Fruit fly (Drosophila melanogaster) whole organism, embryonic: Measurements from ENCODE around the gene sdk.

ENCODE experiments used
- Abd-B ChIP-seq: fragments of 200-800 bp; sonication (Bioruptor generic); optimal IDR thresholded peaks from 2 replicates; lab custom pipeline; 2018; ENCODE audit warnings: missing biosample characterization, mild to moderate bottlenecking, missing genetic modification characterization, moderate library complexity
- Asciz ChIP-seq: fragments of 200-800 bp; sonication (Bioruptor generic); optimal IDR thresholded peaks from 2 replicates; lab custom pipeline; 2017; ENCODE audit warnings: missing biosample characterization, mild to moderate bottlenecking, missing genetic modification characterization, missing genetic modification reagents
- Awh ChIP-seq: fragments of 200-800 bp; sonication (Bioruptor generic); IDR thresholded peaks from 2 replicates; pipeline ENCODE4, ENCODE4 v1.3.6; 2022; ENCODE audit warnings: missing biosample characterization, missing genetic modification characterization
- CG10321 ChIP-seq: fragments of 200-800 bp; sonication (Bioruptor generic); IDR thresholded peaks from 2 replicates; pipeline ENCODE4 v1.3.6; 2022; ENCODE audit warnings: missing biosample characterization, missing genetic modification characterization
- CG11247 ChIP-seq: fragments of 200-800 bp; sonication (Bioruptor generic); IDR thresholded peaks from 2 replicates; pipeline ENCODE4 v1.3.6; 2022; ENCODE audit warnings: missing biosample characterization, missing genetic modification characterization
- CG12769 ChIP-seq: fragments of 200-800 bp; sonication (Bioruptor generic); optimal IDR thresholded peaks from 2 replicates; lab custom pipeline; 2019; ENCODE audit warnings: missing biosample characterization, mild to moderate bottlenecking, missing genetic modification characterization, moderate library complexity
- CG13287 ChIP-seq: fragments of 200-800 bp; sonication (Bioruptor generic); IDR thresholded peaks from 2 replicates; pipeline ENCODE4 v1.3.6; 2022; ENCODE audit warnings: missing biosample characterization, missing genetic modification characterization; ENCODE audit not compliant: partially characterized antibody
- CG13894 ChIP-seq: fragments of 200-800 bp; sonication (Bioruptor generic); optimal IDR thresholded peaks from 3 replicates; lab custom pipeline; 2018; ENCODE audit warnings: missing biosample characterization, mild to moderate bottlenecking, missing genetic modification characterization, moderate library complexity
- CG1603 ChIP-seq: fragments of 200-800 bp; sonication (Bioruptor generic); optimal IDR thresholded peaks from 2 replicates; lab custom pipeline; 2019; ENCODE audit warnings: missing biosample characterization, mild to moderate bottlenecking, missing genetic modification characterization, moderate library complexity
- CG1647 ChIP-seq: fragments of 200-800 bp; sonication (Bioruptor generic); optimal IDR thresholded peaks from 3 replicates; lab custom pipeline; 2016; ENCODE audit warnings: missing biosample characterization, missing genetic modification characterization
- CG17361 ChIP-seq: fragments of 200-800 bp; sonication (Bioruptor generic); IDR thresholded peaks from 3 replicates; pipeline ENCODE4 v1.3.6; 2022; ENCODE audit warnings: missing biosample characterization, missing genetic modification characterization
- CG17612 ChIP-seq: fragments of 200-800 bp; sonication (Bioruptor generic); IDR thresholded peaks from 2 replicates; pipeline ENCODE4 v1.3.6; 2022; ENCODE audit warnings: missing biosample characterization, missing genetic modification characterization
- CG2199 ChIP-seq: fragments of 200-800 bp; sonication (Bioruptor generic); IDR thresholded peaks from 3 replicates; pipeline ENCODE4 v1.3.6; 2022; ENCODE audit warnings: missing biosample characterization, missing genetic modification characterization
- CG42726 ChIP-seq: fragments of 200-800 bp; sonication (Bioruptor generic); IDR thresholded peaks from 2 replicates; pipeline ENCODE4 v1.3.6; 2022; ENCODE audit warnings: missing biosample characterization, missing genetic modification characterization; ENCODE audit not compliant: partially characterized antibody
- CG4424 ChIP-seq: fragments of 200-800 bp; sonication (Bioruptor generic); optimal IDR thresholded peaks from 3 replicates; lab custom pipeline; 2016; ENCODE audit warnings: missing biosample characterization, missing genetic modification characterization
- CG6683 ChIP-seq: fragments of 200-800 bp; sonication (Bioruptor generic); optimal IDR thresholded peaks from 2 replicates; lab custom pipeline; 2017; ENCODE audit warnings: missing biosample characterization, mild to moderate bottlenecking, missing genetic modification characterization, missing genetic modification reagents
- CG9932 ChIP-seq: fragments of 200-800 bp; sonication (Bioruptor generic); IDR thresholded peaks from 2 replicates; pipeline ENCODE4 v1.3.6; 2022; ENCODE audit warnings: missing biosample characterization, missing genetic modification characterization
- D19A ChIP-seq: fragments of 200-800 bp; optimal IDR thresholded peaks from 3 replicates; lab custom pipeline; 2019; ENCODE audit warnings: missing biosample characterization, mild to moderate bottlenecking, missing genetic modification characterization, moderate library complexity
- Ets65A ChIP-seq: fragments of 200-800 bp; sonication (Bioruptor generic); peaks from one replicate; lab custom pipeline; 2016; ENCODE audit warnings: missing biosample characterization, missing genetic modification characterization
- Hand ChIP-seq: fragments of 200-800 bp; sonication (Bioruptor generic); optimal IDR thresholded peaks from 2 replicates; lab custom pipeline; 2017; ENCODE audit warnings: mild to moderate bottlenecking, missing biosample characterization, missing genetic modification reagents, missing genetic modification characterization
- Hr51 ChIP-seq, 2 experiments: fragments of 200-800 bp; sonication (Bioruptor generic); optimal IDR thresholded peaks; 2 replicates in 1 of 2; 3 replicates in 1 of 2; lab custom pipeline; 2016 to 2018; ENCODE audit warnings: missing biosample characterization in 2 of 2, missing genetic modification characterization in 2 of 2, mild to moderate bottlenecking in 1 of 2, moderate library complexity in 1 of 2
- Mad ChIP-seq: fragments of 200-800 bp; sonication (Bioruptor generic); optimal IDR thresholded peaks from 2 replicates; lab custom pipeline; 2016; ENCODE audit warnings: missing biosample characterization, missing genetic modification characterization
- Scr ChIP-seq: fragments of 200-800 bp; sonication (Bioruptor generic); IDR thresholded peaks from 2 replicates; pipeline ENCODE4 v1.3.6; 2022; ENCODE audit warnings: missing biosample characterization, missing genetic modification characterization; ENCODE audit not compliant: partially characterized antibody
- Sin3A ChIP-seq: fragments of >200 bp; optimal IDR thresholded peaks from 2 replicates; lab custom pipeline; 2018
- amos ChIP-seq: fragments of 200-800 bp; sonication (Bioruptor generic); IDR thresholded peaks from 2 replicates; pipeline ENCODE4 v1.3.6; 2022; ENCODE audit warnings: missing biosample characterization, missing genetic modification characterization; ENCODE audit not compliant: partially characterized antibody
- bbx ChIP-seq: fragments of 200-800 bp; sonication (Bioruptor generic); IDR thresholded peaks from 2 replicates; pipeline ENCODE4 v1.3.6; 2022; ENCODE audit warnings: missing biosample characterization, missing genetic modification characterization; ENCODE audit not compliant: partially characterized antibody
- bsh ChIP-seq, 2 experiments: fragments of 200-800 bp; sonication (Bioruptor generic); optimal IDR thresholded peaks; 2 replicates each; lab custom pipeline; 2017 to 2018; ENCODE audit warnings: mild to moderate bottlenecking in 2 of 2, missing biosample characterization in 2 of 2, missing genetic modification characterization in 2 of 2, moderate library complexity in 1 of 2
- crc ChIP-seq: fragments of 200-800 bp; sonication (Bioruptor generic); optimal IDR thresholded peaks from 2 replicates; lab custom pipeline; 2016; ENCODE audit warnings: missing biosample characterization, missing genetic modification characterization
- dan ChIP-seq: fragments of 200-800 bp; sonication (Bioruptor generic); IDR thresholded peaks from 2 replicates; pipeline ENCODE4 v1.3.6; 2022; ENCODE audit warnings: missing biosample characterization, missing genetic modification characterization
- en ChIP-seq: fragments of 200-800 bp; sonication (Bioruptor generic); optimal IDR thresholded peaks from 2 replicates; lab custom pipeline; 2016; ENCODE audit warnings: missing biosample characterization, missing genetic modification characterization
- esg ChIP-seq: fragments of 200-800 bp; sonication (Bioruptor generic); conservative IDR thresholded peaks from 2 replicates; pipeline ENCODE4 v1.3.6; 2022; ENCODE audit warnings: missing biosample characterization, missing genetic modification characterization
- eyg ChIP-seq: fragments of 200-800 bp; sonication (Bioruptor generic); optimal IDR thresholded peaks from 3 replicates; lab custom pipeline; 2016; ENCODE audit warnings: missing biosample characterization, missing genetic modification characterization
- ftz-f1 ChIP-seq: fragments of 200-800 bp; sonication (Bioruptor generic); optimal IDR thresholded peaks from 2 replicates; lab custom pipeline; 2016; ENCODE audit warnings: missing biosample characterization, missing genetic modification characterization
- fu2 ChIP-seq: fragments of 200-800 bp; sonication (Bioruptor generic); optimal IDR thresholded peaks from 2 replicates; lab custom pipeline; 2016; ENCODE audit warnings: missing biosample characterization, missing genetic modification characterization
- gce ChIP-seq: fragments of 200-800 bp; sonication (Bioruptor generic); IDR thresholded peaks from 3 replicates; pipeline ENCODE4 v1.3.6; 2022; ENCODE audit warnings: missing biosample characterization, missing genetic modification characterization
- gfzf ChIP-seq: fragments of 200-800 bp; sonication (Bioruptor generic); optimal IDR thresholded peaks from 2 replicates; lab custom pipeline; 2016; ENCODE audit warnings: missing biosample characterization, mild to moderate bottlenecking, missing genetic modification characterization, moderate library complexity
- gsb ChIP-seq: fragments of 200-800 bp; sonication (Bioruptor generic); IDR thresholded peaks from 2 replicates; pipeline ENCODE4 v1.3.6; 2022; ENCODE audit warnings: missing biosample characterization, missing genetic modification characterization
- inv ChIP-seq: fragments of 200-800 bp; sonication (Bioruptor generic); IDR thresholded peaks from 2 replicates; pipeline ENCODE4 v1.3.6; 2022; ENCODE audit warnings: missing biosample characterization, missing genetic modification characterization; ENCODE audit not compliant: partially characterized antibody
- mld ChIP-seq: fragments of 200-800 bp; sonication (Bioruptor generic); IDR thresholded peaks from 3 replicates; pipeline ENCODE4 v1.3.6; 2022; ENCODE audit warnings: missing biosample characterization, missing genetic modification characterization; ENCODE audit not compliant: partially characterized antibody
- pfk ChIP-seq: fragments of 200-800 bp; sonication (Bioruptor generic); optimal IDR thresholded peaks from 2 replicates; lab custom pipeline; 2018; ENCODE audit warnings: missing biosample characterization, mild to moderate bottlenecking, missing genetic modification characterization, moderate library complexity
- pho ChIP-seq: fragments of 200-800 bp; sonication (Bioruptor generic); optimal IDR thresholded peaks from 2 replicates; lab custom pipeline; 2016; ENCODE audit warnings: missing biosample characterization, missing genetic modification characterization
- pros ChIP-seq: fragments of 200-800 bp; sonication (Bioruptor generic); optimal IDR thresholded peaks from 3 replicates; lab custom pipeline; 2019; ENCODE audit warnings: missing biosample characterization, mild to moderate bottlenecking, missing genetic modification characterization, moderate library complexity
- rib ChIP-seq: fragments of 200-800 bp; sonication (Bioruptor generic); IDR thresholded peaks from 2 replicates; pipeline ENCODE4 v1.3.6; 2022; ENCODE audit warnings: missing biosample characterization, missing genetic modification characterization
- seq ChIP-seq: fragments of 200-800 bp; sonication (Bioruptor generic); IDR thresholded peaks from 2 replicates; pipeline ENCODE4 v1.3.6; 2022; ENCODE audit warnings: missing biosample characterization, missing genetic modification characterization
- shn ChIP-seq: fragments of 200-800 bp; sonication (Bioruptor generic); optimal IDR thresholded peaks from 3 replicates; lab custom pipeline; 2016; ENCODE audit warnings: missing biosample characterization, missing genetic modification characterization
- tgo ChIP-seq: fragments of 200-800 bp; sonication (Bioruptor generic); IDR thresholded peaks from 3 replicates; pipeline ENCODE4 v1.3.6; 2022; ENCODE audit warnings: missing biosample characterization, missing genetic modification characterization
- tio ChIP-seq: fragments of 200-800 bp; sonication (Bioruptor generic); optimal IDR thresholded peaks from 2 replicates; lab custom pipeline; 2017; ENCODE audit warnings: missing biosample characterization, missing genetic modification characterization, inconsistent platforms
- zf30C ChIP-seq: fragments of 200-800 bp; sonication (Bioruptor generic); optimal IDR thresholded peaks from 3 replicates; lab custom pipeline; 2018; ENCODE audit warnings: missing biosample characterization, mild to moderate bottlenecking, missing genetic modification characterization

The sdk gene

DNA sequence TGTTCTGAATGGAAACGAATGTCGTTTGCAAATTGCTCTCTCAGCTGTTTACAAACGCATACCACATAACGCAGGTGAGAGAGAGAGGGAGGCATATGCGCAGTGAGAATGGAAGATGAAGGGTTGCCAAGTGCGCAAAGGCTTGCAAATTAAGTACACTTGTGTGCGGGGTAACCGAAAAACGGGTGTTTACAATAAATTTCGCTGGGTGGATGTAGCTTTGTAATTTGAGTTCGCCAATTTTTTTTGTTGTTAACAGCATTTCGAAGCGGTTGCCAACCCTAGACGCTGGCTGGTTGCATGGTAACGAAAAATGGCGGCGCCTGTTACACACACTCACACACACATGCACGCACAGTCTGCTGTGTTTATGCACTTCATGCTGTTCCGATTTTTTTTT lies 31.7 kb upstream of the sdk start (continued):
- TF ChIP-seq CG42726 (GFP tag; lab: Robert Waterston, UW), result no peak
- TF ChIP-seq gsb (GFP tag; lab: Robert Waterston, UW), result peak; percentile 91
- TF ChIP-seq Mad, result peak; percentile 91
- TF ChIP-seq esg (GFP tag; lab: Robert Waterston, UW), result peak; percentile 92
- peak; percentile 94 to 95 for TF ChIP-seq Hr51 (GFP tag; optimal IDR thresholded peaks at IDR 0.05; lab: Kevin White, UChicago)
- TF ChIP-seq Awh, result peak; percentile 95
- TF ChIP-seq seq (GFP tag; lab: Robert Waterston, UW), result peak; percentile 96

DNA sequence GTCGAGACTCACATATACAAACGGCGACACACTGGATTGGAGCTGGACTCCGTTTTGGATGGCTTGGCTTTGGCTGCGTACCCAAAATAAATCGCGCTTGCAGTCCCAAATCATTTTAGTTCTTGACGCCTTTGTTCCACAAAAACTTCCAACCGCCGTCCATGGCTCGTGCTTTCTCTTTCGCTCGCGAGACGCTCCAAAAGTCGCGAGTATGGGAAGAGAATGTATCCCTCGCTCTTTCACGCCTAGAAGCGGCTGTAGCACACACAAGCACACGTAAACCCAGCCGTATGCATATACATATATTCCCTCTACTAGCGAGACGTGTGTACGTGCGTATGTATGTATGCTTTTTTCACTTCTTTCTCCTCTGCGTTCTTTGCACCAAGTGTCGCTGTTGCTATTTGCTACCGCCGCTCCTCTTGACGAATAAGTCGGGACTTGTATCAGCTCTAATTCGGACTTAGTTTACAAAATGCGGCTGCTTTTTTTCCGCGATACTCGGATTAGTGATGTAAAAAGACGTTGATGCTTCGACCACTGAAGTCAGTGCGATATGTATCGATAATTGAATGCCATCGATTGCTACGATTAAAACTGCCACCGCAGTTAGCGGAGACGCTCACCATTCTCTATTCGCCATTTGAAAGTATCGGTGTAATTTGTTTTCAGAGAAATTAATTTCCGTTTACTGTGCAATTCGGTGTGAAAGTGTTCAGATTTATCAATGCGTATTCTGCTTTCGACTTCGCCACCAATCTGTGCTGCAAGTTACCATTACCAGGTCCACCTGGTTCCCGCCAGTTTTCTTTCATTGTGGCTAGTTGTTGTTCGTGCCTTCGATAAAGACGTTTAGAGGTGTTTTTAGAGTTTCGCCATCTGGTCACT lies 30.9 kb upstream of the sdk start, which contains the start of the genes Hmt4-20 and SkpA:
Gene Hmt4-20, minus strand, starts transcription at position 542 of the 888 bp plus-strand sequence.
Gene SkpA, plus strand, starts transcription at position 623 of the 888 bp plus-strand sequence.
- peak; percentile 86 for TF ChIP-seq CG13287 (GFP tag; lab: Robert Waterston, UW)
- TF ChIP-seq rib (GFP tag; lab: Robert Waterston, UW), result no peak
- TF ChIP-seq D19A (tag; lab: Kevin White, UChicago), result no peak
- no peak for TF ChIP-seq eyg (GFP tag; lab: Kevin White, UChicago)
- TF ChIP-seq en, result no peak
- TF ChIP-seq Scr, result peak; percentile 92
- no peak for TF ChIP-seq CG13894 (tag; lab: Kevin White, UChicago)
- TF ChIP-seq CG1603, result peak; percentile 71
- no peak for TF ChIP-seq shn (GFP tag; lab: Kevin White, UChicago)
- TF ChIP-seq inv (GFP tag; lab: Robert Waterston, UW), result peak; percentile 94
- no peak for TF ChIP-seq CG11247
- TF ChIP-seq tio (GFP tag; lab: Kevin White, UChicago), result no peak
- peak; percentile 57 for TF ChIP-seq CG9932 (GFP tag; lab: Robert Waterston, UW)
- TF ChIP-seq CG17612 (GFP tag; lab: Robert Waterston, UW), result no peak
- TF ChIP-seq CG4424 (GFP tag; lab: Kevin White, UChicago), result no peak
- no peak for TF ChIP-seq pfk (GFP tag; lab: Kevin White, UChicago)
- TF ChIP-seq Asciz, result no peak
- TF ChIP-seq dan (GFP tag; lab: Robert Waterston, UW), result no peak
- TF ChIP-seq CG1647 (GFP tag; lab: Kevin White, UChicago), result no peak
- TF ChIP-seq zf30C (GFP tag; lab: Kevin White, UChicago), result no peak
- no peak for TF ChIP-seq Hand (GFP tag; lab: Kevin White, UChicago)
- TF ChIP-seq crc (GFP tag; lab: Kevin White, UChicago), result no peak
- TF ChIP-seq Abd-B (GFP tag; lab: Kevin White, UChicago), result peak; percentile 42
- peak; percentile 91 for TF ChIP-seq bbx
- peak; percentile 93 for TF ChIP-seq gfzf (GFP tag; lab: Kevin White, UChicago)
- TF ChIP-seq fu2, result no peak
- peak; percentile 78; the same call in 2 of the 3 replicates for TF ChIP-seq mld
- TF ChIP-seq CG2199 (GFP tag; lab: Robert Waterston, UW), result no peak
- peak; percentile 100 for TF ChIP-seq Sin3A
- TF ChIP-seq amos (GFP tag; lab: Robert Waterston, UW), result peak; percentile 97
- peak; percentile 52; the same call in 1 of the 2 replicates for TF ChIP-seq CG10321 (GFP tag; lab: Robert Waterston, UW)
- peak; percentile 94 for TF ChIP-seq Ets65A (GFP tag; lab: Kevin White, UChicago)
- no peak for TF ChIP-seq CG6683 (GFP tag; lab: Kevin White, UChicago)
- TF ChIP-seq bsh (GFP tag; optimal IDR thresholded peaks at IDR 0.05; lab: Kevin White, UChicago), result no peak
- no peak for TF ChIP-seq pros (GFP tag; lab: Kevin White, UChicago)
- peak; percentile 37; the same call in 2 of the 3 replicates for TF ChIP-seq CG17361 (GFP tag; lab: Robert Waterston, UW)
- TF ChIP-seq gce (GFP tag; lab: Robert Waterston, UW), result no peak
- TF ChIP-seq CG12769, result no peak
- TF ChIP-seq pho (GFP tag; lab: Kevin White, UChicago), result no peak
- no peak for TF ChIP-seq tgo (GFP tag; lab: Robert Waterston, UW)
- no peak for TF ChIP-seq ftz-f1
